Worm (Caenorhabditis elegans) whole organism, L1 larva: Measurements from ENCODE around the gene K01G12.3.

Experiments
- ceh-90 ChIP-seq: sonication (generic microtip); optimal IDR thresholded peaks from 2 replicates; lab custom pipeline; 2016; ENCODE audit warnings: missing genetic modification characterization, missing compliant biosample characterization
- efl-1 ChIP-seq, 4 experiments: fragments of 150-350 bp; optimal IDR thresholded peaks in 3 of 4; peaks in 1 of 4; 1 replicate in 1 of 4; 2 replicates in 3 of 4; lab custom pipeline; 2014; ENCODE audit warnings: missing biosample characterization in 2 of 4, missing genetic modification characterization in 2 of 4, missing genetic modification reagents in 2 of 4

Gene K01G12.3

ce11 chrIV:14244357-14244756 lies 51.1 kb downstream of the K01G12.3 start, which contains the start of gene Y64G10A.2:
Y64G10A.2 (minus strand) TSS chrIV:14244457.
- TF ChIP-seq efl-1 (optimal IDR thresholded peaks at IDR 0.05; lab: Kevin White, UChicago), result no peak
- TF ChIP-seq efl-1 (GFP tag; optimal IDR thresholded peaks at IDR 0.05 in 1 of 2; lab: Kevin White, UChicago), result peak in 1 of 2 experiments; percentile 43
- TF ChIP-seq ceh-90 (tag; lab: Kevin White, UChicago), result no peak
